Fruit fly (Drosophila melanogaster) S2 (cell line): ENCODE data around the gene pigeon.

ENCODE experiments used
- CG8478 ChIP-seq: fragments of >200 bp; optimal IDR thresholded peaks from 2 replicates; lab custom pipeline; 2018
- CTCF ChIP-seq, 2 experiments: fragments of >200 bp; optimal IDR thresholded peaks; 2 replicates each; lab custom pipeline; 2018

The pigeon gene

DNA sequence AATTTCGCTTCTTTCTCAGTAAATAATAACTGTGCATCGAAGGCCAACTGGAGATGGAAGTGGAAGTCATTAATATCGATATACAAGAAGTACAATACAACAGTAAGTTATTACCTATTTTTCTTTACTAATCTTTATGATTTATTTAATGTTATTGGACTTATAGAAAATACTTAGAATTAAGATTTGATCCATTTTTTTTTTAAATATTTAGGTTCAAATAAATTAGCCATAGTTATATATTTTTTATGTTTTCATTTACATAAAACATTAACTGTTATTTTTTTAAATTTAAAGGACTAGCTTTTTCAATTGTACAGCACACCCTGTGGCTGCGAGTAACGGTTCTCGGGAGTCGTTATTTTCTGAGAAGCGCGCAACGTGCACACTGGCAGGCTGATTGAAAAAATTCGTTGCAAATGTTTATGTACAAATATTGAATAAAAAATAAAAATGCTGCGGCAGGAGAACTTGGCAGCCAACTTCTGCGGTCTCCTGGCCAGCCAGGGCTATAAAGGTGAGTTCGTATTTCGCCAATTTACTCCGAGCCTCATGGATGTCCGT, at the start of gene pigeon, which contains the start of gene gammaTub37C:
pigeon (plus strand) TSS at position 368 of the 564 bp plus-strand sequence.
gammaTub37C (minus strand) TSS at position 51 of the 564 bp plus-strand sequence.
- TF ChIP-seq CG8478 (lab: Kevin White, UChicago) (no peak), CTCF (optimal IDR thresholded peaks at IDR 0.05; lab: Kevin White, UChicago) (peak in 1 of 2 experiments; percentile 17)

DNA sequence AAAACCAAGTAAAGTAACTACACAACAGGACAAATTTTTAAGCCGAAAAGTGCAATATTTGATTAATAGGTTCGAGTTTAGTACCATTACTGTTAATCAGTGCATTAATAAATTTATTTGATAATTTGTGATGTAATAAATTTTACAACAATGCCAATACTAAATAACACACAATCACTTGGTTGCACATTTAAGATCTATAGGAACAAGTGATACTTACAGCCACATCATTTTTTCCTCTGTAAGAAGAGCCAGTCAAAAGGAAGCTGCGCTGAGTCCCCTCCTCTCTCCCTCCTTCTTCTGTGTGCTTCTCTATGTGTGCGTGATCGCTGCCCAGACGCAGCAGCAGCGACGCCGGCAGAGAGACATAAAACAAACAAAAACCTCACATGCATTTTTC, 49.1 kb upstream of the pigeon start:
- TF ChIP-seq CG8478 (lab: Kevin White, UChicago), result no peak
- TF ChIP-seq CTCF (optimal IDR thresholded peaks at IDR 0.05; lab: Kevin White, UChicago), result no peak

DNA sequence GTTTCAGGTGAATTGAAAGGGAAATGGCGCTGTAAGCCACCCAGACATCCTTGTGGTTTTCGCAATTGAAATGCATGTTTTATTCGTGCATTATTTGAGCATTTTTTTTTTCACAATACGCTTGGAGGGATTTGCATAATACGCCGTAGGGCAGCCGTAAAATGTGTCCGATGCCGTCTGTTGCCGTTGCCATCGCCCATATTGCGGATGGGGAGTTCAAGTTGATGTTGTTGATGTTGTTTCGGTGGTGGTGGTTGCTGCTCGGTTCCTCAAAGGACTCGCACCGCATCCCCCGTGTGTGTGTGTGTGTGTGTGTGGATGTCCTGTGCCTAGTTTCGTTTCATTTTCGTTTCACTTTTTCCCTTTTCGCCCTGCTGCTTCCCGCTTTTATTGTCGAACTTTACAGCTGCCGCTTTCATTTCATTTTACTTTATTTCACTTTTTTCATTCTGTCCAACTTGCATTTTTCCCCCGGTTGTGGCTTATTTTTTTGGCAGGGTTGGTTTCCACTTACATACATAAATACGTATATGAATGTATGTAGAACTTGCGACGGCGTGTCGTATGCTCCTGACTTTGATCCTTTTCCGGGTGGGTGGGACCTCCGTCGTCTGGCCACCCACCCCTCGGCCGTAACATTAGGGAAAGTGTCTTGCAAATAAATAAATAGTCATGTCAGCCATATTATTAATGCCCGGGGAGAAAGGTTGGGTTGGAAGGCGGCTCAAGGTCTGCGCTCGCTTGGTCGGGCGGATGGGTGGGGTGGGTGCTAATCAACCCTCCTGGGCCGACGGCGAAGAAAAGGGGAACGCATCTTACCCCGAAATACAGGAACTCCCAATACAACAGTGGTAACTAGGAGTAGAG, 48.1 kb upstream of the pigeon start:
- TF ChIP-seq CG8478 (lab: Kevin White, UChicago) (no peak), CTCF (optimal IDR thresholded peaks at IDR 0.05; lab: Kevin White, UChicago) (no peak)

DNA sequence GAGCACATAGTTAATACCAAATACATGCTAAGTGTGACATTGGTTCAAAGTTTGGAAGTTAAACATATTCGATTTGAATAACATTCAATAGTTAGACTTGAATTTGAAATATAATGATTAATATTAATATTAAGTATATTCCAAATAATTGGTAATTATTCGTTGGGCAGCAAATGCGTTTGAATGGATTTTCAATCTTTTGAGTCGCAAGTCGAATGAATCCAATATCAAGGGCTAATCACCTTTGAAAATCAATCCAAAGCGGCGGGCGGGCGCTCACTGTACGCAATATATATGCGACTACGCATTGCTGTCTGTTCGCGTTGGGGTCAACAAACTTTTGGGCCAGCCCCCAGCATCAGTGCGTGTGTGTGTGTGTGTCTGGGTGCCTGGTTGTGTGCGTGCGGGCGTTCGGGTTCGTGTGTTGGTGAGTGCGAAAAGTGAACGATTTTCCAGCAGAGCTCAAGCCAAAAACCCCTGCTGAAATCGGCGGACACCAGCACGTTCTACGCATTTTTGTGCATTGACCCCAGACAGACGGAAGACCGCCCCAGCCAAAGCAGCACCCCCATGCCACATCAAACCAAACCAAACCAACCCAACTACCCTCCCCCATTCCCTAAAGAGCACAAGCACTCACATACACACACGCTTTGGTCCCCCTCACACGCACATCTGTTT, 47.3 kb upstream of the pigeon start:
- TF ChIP-seq CG8478 (lab: Kevin White, UChicago) (no peak), CTCF (optimal IDR thresholded peaks at IDR 0.05; lab: Kevin White, UChicago) (no peak)

DNA sequence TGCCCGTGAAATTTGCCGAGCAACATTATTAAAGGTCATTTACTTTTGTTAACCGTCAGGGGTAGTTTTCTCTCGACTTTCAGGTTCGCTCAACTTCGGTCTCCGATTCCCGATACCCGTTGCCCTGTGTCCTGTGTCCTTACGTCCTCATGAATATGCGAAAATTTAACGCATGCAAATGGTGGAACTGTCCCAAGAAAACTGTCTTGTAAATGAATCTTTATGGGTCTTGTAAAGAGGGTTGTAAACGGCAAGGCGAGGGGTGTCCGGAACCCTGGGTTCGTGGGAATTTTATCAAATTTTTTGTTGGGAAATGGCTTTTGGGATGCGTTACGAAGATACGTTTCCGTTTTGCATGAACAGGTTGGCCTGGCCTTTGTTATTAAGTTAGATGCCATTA, 46.1 kb upstream of the pigeon start:
- TF ChIP-seq CG8478 (lab: Kevin White, UChicago) (no peak), CTCF (optimal IDR thresholded peaks at IDR 0.05; lab: Kevin White, UChicago) (no peak)

DNA sequence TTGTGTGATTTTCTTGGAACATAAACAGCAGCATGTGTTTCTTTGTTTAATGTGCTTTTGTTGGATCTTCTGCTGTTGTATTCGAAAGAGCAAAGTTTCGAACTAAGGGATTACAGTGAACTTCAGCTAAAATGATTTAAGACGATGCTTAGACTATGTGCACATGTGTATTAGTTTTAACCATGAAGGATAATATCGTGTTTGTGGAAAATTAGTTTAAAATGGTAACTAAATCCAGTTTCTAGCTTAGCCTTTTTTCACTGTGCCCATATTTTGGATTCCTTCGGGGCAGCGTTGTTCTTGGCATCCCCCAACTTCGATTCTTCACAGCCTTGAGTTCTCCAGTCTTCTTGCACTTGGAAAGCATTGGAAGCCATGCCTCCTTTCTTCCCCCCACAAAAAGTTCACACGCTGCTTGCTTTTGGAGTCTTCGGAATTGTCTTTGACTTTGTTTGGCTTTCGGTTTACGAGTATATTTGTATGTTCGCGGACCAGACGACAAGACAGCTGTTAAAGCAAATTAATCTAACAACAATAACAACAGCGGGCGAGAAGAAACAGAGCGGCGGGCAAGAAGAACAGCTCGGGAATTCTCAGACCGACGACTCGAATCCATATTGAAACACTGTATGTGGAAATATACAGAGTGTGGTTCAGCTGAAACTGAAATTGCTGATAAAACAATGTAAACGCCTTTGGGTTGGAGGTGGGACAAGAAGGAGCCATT, 45.4 kb upstream of the pigeon start:
- no peak for TF ChIP-seq CTCF (optimal IDR thresholded peaks at IDR 0.05; lab: Kevin White, UChicago)
- no peak for TF ChIP-seq CG8478 (lab: Kevin White, UChicago)

DNA sequence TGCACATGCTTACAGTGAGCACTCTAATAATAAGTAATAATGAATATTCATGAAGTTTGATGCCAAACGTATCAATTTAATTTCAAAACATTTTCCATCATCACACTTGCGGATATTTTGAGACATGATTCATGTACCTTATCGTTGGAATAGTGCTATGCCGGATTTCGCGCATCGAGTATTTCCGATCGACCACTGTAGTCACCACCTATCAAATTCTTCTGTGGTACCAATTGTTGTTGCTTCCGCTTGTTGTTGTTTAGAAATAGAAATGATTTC, 44.9 kb upstream of the pigeon start:
- TF ChIP-seq CG8478 (lab: Kevin White, UChicago) (no peak), CTCF (optimal IDR thresholded peaks at IDR 0.05; lab: Kevin White, UChicago) (no peak)

DNA sequence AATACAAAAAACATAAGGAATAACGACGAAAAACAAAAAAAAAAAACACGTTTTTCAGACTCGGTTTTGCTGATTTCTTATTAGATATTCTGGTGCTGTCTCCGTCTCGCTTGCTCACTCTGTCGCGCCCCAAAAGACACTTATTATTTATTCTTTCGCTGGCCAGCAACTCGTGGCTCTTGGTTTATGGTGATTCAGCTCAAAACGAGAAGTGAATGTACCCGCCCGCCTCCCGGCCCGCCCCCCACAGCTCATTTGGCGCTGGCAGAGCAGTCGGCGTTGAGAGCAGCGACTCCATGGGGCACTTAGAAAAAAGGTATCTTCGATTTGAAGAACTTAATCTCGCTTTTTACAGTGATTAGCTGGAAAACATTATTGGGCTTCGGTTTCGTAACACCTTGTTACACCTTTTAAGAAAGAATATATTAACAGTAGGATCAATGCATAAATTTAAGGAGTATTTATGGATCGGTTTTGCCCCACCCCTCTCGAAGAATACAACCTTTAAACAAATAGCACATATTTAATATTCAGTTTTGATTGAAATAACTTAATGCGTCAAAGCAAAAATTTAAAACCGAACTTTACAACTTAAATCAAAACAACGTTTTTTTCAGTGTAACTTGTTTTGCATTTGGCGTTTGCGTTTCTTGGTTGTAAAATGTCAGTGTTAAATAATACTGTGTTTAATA, 44.3 kb upstream of the pigeon start:
- TF ChIP-seq CTCF (optimal IDR thresholded peaks at IDR 0.05; lab: Kevin White, UChicago) (no peak), CG8478 (lab: Kevin White, UChicago) (no peak)

DNA sequence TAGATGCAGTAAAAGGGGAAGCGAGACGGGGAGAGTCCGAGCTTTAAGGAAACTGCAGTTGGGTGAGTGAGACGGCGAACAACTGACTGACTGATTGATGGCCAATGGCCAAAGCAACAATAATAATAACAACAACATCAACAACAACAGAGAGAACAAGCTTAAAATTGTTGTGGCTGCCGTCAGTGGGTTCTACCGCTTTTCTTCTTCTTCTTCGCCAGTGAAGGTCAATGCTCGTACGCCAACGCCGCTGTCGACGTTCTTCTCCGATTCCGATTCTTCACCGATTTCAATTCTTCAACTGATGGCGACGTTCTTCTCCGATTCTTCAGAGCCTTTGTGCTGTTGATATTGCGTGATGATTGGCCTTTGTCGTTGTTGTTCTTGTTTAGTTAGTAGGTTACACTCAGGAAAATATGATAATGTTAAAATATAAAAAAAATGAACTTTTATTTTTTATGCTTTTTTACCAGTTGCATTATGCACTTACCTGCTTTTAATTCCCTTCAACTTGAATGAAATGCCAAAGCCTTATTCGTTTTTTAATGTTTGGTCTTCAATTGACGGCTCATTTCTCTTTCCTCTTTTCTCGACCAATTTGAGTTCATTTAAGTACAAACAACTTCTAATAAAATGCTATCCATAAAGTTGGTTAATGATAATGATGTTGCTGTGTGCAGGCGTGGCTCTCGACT, 43.5 kb upstream of the pigeon start:
- TF ChIP-seq CTCF (optimal IDR thresholded peaks at IDR 0.05; lab: Kevin White, UChicago) (no peak), CG8478 (lab: Kevin White, UChicago) (no peak)

DNA sequence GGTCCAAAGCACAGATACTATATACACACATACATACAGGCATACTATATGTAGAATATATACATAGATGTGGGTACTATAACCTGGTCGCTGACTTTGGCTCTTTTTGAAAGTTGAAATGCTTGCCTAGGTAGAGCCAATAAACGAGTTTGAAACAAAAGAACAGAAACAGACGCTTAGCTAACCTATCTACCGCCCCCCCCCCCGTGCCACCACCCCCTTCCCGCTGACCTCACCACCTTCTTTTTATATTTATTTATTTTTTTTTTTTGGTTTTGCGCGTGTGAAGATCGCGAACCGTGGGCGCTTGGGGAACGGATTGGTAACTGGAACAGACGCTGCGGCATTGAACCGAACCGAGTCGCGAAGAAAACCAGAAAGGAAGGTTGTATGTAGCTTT, 41.7 kb upstream of the pigeon start:
- TF ChIP-seq CTCF (optimal IDR thresholded peaks at IDR 0.05; lab: Kevin White, UChicago) (no peak), CG8478 (lab: Kevin White, UChicago) (no peak)

DNA sequence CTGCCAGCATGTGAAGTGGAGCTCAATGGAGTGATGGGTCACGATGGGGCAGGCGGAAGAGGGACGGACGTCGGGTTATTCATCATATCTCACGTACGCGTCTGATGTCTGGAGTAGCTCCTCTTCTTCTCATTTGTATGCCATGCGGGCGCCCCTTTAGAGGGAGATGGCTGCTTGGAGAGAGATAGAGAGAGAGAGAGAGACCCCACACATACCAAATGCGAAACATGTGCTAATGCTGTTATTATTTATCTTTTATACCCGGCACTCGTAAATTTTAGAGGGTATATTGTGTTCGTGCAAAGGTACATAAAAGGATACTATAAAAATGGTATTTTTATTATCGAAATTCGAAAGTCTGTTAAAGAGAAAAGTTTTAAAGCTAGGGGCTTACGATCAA, 39.8 kb upstream of the pigeon start:
- TF ChIP-seq CTCF (optimal IDR thresholded peaks at IDR 0.05; lab: Kevin White, UChicago) (no peak), CG8478 (lab: Kevin White, UChicago) (no peak)

DNA sequence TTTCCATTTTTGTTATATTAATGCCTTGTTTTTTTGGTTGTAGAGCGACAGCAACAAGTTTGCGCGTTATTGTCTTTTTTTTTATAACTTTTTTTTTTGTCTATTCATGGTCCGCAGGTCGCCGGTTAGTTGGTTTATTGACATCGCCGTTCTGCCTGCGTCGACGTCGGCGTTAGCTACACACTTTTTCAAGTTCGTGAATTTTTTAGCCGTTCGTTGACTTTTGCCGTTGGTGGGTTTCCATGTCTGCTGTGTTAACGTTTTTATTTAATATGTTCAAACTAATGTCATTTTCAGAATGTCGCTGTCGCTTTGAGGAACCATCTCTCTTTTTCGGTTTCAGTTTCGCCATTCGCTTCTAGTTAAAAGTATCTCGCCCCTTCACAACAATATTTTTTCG, 39.2 kb upstream of the pigeon start:
- TF ChIP-seq CTCF (optimal IDR thresholded peaks at IDR 0.05; lab: Kevin White, UChicago) (no peak), CG8478 (lab: Kevin White, UChicago) (no peak)

DNA sequence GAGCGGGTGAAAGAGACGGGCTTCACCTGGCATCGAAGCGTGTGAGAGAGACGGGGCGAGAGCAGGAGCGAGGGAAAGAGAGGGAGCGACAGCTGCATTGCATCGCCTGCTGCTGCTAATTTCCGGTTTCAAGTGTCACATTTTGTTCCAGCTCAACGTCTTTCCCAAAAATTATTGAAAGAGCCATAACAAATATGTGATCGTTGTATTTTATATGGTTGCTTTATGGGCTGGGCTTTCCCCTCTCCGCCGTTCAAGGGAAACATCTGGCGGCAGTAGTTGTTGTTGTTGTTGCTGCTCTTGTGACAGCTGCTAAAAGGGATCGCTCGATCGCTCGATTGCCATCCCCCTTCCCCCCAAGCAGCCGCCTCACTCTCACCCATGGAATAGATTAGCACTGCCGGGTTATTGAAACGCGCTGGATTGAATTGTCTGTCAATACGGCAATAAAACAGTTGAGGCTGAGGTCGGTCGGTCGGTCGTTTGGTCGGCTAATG, 30.9 kb upstream of the pigeon start:
- TF ChIP-seq CG8478 (lab: Kevin White, UChicago) (no peak), CTCF (optimal IDR thresholded peaks at IDR 0.05; lab: Kevin White, UChicago) (no peak)
